Fruit fly (Drosophila melanogaster) whole organism, embryonic: Measurements from ENCODE around the gene CG13367.

Source experiments
- BtbVII ChIP-seq: fragments of 200-800 bp; sonication (Bioruptor generic); optimal IDR thresholded peaks from 3 replicates; lab custom pipeline; 2017; ENCODE audit warnings: missing biosample characterization, mild to moderate bottlenecking, missing genetic modification characterization
- CG33213 ChIP-seq: fragments of 200-800 bp; sonication (Bioruptor generic); optimal IDR thresholded peaks from 3 replicates; lab custom pipeline; 2016; ENCODE audit warnings: missing biosample characterization, missing genetic modification characterization
- Ets65A ChIP-seq: fragments of 200-800 bp; sonication (Bioruptor generic); peaks from one replicate; lab custom pipeline; 2016; ENCODE audit warnings: missing biosample characterization, missing genetic modification characterization
- ase ChIP-seq: fragments of 200-800 bp; sonication (Bioruptor generic); IDR thresholded peaks from 3 replicates; pipeline ENCODE4 v1.3.6; 2022; ENCODE audit warnings: missing biosample characterization, missing genetic modification characterization
- jumu ChIP-seq: fragments of 200-800 bp; sonication (Bioruptor generic); optimal IDR thresholded peaks from 3 replicates; lab custom pipeline; 2016; ENCODE audit warnings: missing biosample characterization, missing genetic modification characterization
- kay ChIP-seq: fragments of 200-800 bp; sonication (Bioruptor generic); optimal IDR thresholded peaks from 2 replicates; lab custom pipeline; 2016; ENCODE audit warnings: missing biosample characterization, missing genetic modification characterization
- nau ChIP-seq: fragments of 200-800 bp; sonication (Bioruptor generic); optimal IDR thresholded peaks from 3 replicates; lab custom pipeline; 2017; ENCODE audit warnings: missing biosample characterization, mild to moderate bottlenecking, missing genetic modification characterization, missing genetic modification reagents
- tap ChIP-seq: fragments of 200-800 bp; optimal IDR thresholded peaks from 3 replicates; lab custom pipeline; 2019; ENCODE audit warnings: missing biosample characterization, mild to moderate bottlenecking, missing genetic modification characterization, moderate library complexity

dm6 chrX:654949-655348, 10.4 kb downstream of the CG13367 start:
- TF ChIP-seq ase (GFP tag; lab: Robert Waterston, UW) (peak; percentile 95), kay (GFP tag; lab: Kevin White, UChicago) (peak; percentile 75), CG33213 (GFP tag; lab: Kevin White, UChicago) (peak; percentile 92), nau (GFP tag; lab: Kevin White, UChicago) (no peak), Ets65A (GFP tag; lab: Kevin White, UChicago) (peak; percentile 99), BtbVII (peak; percentile 92), tap (peak; percentile 96), jumu (peak; percentile 93)
